Worm (Caenorhabditis elegans): Measurements from ENCODE around the gene C06B8.2.

Gene C06B8.2

ce11 chrV:15434647-15435046 lies 43.9 kb downstream of the C06B8.2 start:
- TF ChIP-seq lin-32 (GFP tag; optimal IDR thresholded peaks at IDR 0.05) (no peak), mls-2 (tag; optimal IDR thresholded peaks at IDR 0.05) (no peak), tbx-8 (GFP tag; optimal IDR thresholded peaks at IDR 0.05) (no peak), ces-1 (GFP tag; optimal IDR thresholded peaks at IDR 0.05) (no peak), lsy-2 (tag; optimal IDR thresholded peaks at IDR 0.05) (no peak)

DNA sequence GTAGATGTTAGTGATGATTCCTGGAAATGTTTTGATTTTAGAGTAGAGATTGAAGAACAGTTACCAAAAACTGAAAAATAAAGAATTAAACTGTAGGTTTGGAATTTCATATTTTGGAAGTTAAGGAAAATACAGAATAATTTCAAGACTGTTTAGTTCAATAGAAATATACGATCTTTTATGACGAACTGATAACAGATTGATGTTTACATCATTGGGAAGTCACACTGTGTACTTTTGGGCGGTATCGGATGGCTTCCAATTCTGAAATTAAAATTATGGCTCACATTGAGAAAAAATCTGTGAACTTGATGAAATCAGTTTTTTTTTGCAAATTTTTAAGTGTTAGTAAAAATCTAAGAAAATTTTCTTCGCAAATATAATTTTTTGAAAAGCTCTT lies 46.1 kb downstream of the C06B8.2 start, which contains the start of gene T26H5.8:
TSS of gene T26H5.8 (minus strand) at position 270 of the 400 bp plus-strand sequence.
- TF ChIP-seq mep-1 (tag; optimal IDR thresholded peaks at IDR 0.05) (no peak), lin-13 (tag; optimal IDR thresholded peaks at IDR 0.05) (no peak), elt-1 (tag; optimal IDR thresholded peaks at IDR 0.05; ENCODE audit: borderline replicate concordance, insufficient read depth) (no peak), mab-5 (tag; optimal IDR thresholded peaks at IDR 0.05) (no peak), hlh-1 (tag; optimal IDR thresholded peaks at IDR 0.05) (no peak), zip-8 (tag; optimal IDR thresholded peaks at IDR 0.05) (no peak), ceh-83 (GFP tag; optimal IDR thresholded peaks at IDR 0.05) (no peak)

ce11 chrV:15431322-15432052 lies 47.1 kb downstream of the C06B8.2 start:
- TF ChIP-seq nhr-28 (tag; optimal IDR thresholded peaks at IDR 0.05) (no peak), mep-1 (tag; optimal IDR thresholded peaks at IDR 0.05) (no peak), elt-3 (tag; optimal IDR thresholded peaks at IDR 0.05) (no peak), ceh-39 (tag; optimal IDR thresholded peaks at IDR 0.05) (no peak), sem-2 (GFP tag; optimal IDR thresholded peaks at IDR 0.05) (no peak), mls-2 (tag; optimal IDR thresholded peaks at IDR 0.05) (no peak), cnd-1 (tag; optimal IDR thresholded peaks at IDR 0.05) (no peak), lin-32 (GFP tag; optimal IDR thresholded peaks at IDR 0.05) (no peak), ztf-11 (tag; optimal IDR thresholded peaks at IDR 0.05) (no peak), nhr-2 (tag; optimal IDR thresholded peaks at IDR 0.05) (no peak), nhr-76 (tag; optimal IDR thresholded peaks at IDR 0.05) (no peak), ces-1 (GFP tag; optimal IDR thresholded peaks at IDR 0.05) (no peak), drap-1 (GFP tag; optimal IDR thresholded peaks at IDR 0.05) (no peak), nhr-12 (tag; optimal IDR thresholded peaks at IDR 0.05) (no peak), lin-13 (tag; optimal IDR thresholded peaks at IDR 0.05) (no peak)

DNA sequence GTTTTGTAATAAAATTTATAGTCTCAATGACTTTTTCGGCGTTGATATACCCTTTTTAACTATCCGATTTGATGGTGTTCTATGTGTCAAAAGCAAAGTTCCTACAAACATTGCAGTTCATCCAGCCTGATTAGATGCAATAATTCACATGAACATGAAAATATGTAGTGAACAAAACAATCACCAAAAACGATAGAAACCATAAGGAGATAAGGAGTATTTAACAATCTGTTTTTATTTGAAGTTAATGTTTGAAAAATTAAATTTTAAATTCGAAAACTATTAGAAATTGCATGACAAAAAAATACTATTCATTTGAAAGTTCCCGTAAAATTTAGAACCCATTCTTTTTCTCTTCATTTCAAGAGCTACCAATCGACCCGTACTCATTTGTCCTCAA lies 51.6 kb downstream of the C06B8.2 start, which contains the start of gene fbxa-209:
TSS of gene fbxa-209 (minus strand) at position 101 of the 400 bp plus-strand sequence.
- no peak for TF ChIP-seq sptf-1 (tag; optimal IDR thresholded peaks at IDR 0.05)
- no peak for TF ChIP-seq M03D4.4 (tag; optimal IDR thresholded peaks at IDR 0.05)
- no peak for TF ChIP-seq tbx-8 (GFP tag; optimal IDR thresholded peaks at IDR 0.05)
- TF ChIP-seq ceh-39 (tag; optimal IDR thresholded peaks at IDR 0.05) = no peak
- no peak for TF ChIP-seq lin-32 (GFP tag; optimal IDR thresholded peaks at IDR 0.05)

All from whole organism, mixed stage, embryonic.